Worm (Caenorhabditis elegans) whole organism, L4/young adult: Measurements from ENCODE around the gene C17F4.8.
"Not testable (repeated sequence)": the region's sequence is repeated elsewhere in the genome, so short reads cannot be mapped to it uniquely, and the experiment has no call there.

Experiments used
- W03F9.2 ChIP-seq: fragments of 150-350 bp; optimal IDR thresholded peaks from 2 replicates; lab custom pipeline; 2014; ENCODE audit warnings: missing biosample characterization, missing genetic modification characterization
- dao-5 ChIP-seq: sonication (generic microtip); optimal IDR thresholded peaks from 2 replicates; lab custom pipeline; 2016; ENCODE audit warnings: missing genotype, missing genetic modification characterization, moderate library complexity, missing compliant biosample characterization
- him-1 ChIP-seq: sonication (generic microtip); optimal IDR thresholded peaks from 2 replicates; lab custom pipeline; 2016; ENCODE audit warnings: missing genotype, missing genetic modification reagents, missing genetic modification characterization, missing compliant biosample characterization

C17F4.8 gene

ce11 chrII:3184858-3185257 lies 49.8 kb downstream of the C17F4.8 start, which contains the start of gene sri-78:
sri-78 (plus strand) TSS chrII:3185158.
- TF ChIP-seq dao-5, W03F9.2, him-1 (tag; lab: Kevin White, UChicago): not testable (repeated sequence)

- TF ChIP-seq W03F9.2, dao-5, him-1 (tag; lab: Kevin White, UChicago): not testable (repeated sequence)
Observed at ce11 chrII:3183300-3183840, 51.3 kb downstream of the C17F4.8 start, which contains the start of the genes Y27F2A.6 and Y27F2A.8. Y27F2A.6 (minus strand) TSS chrII:3183400. Y27F2A.8 (plus strand) TSS chrII:3183790.
